Fruit fly (Drosophila melanogaster) whole organism, embryonic: ENCODE measurements around the gene CG15529.
A peak's percentile ranks its signal among the peaks of the same experiment; 100 is the strongest.

Experiments
- Adf1 ChIP-seq: fragments of 200-800 bp; sonication (Bioruptor generic); IDR thresholded peaks from 2 replicates; pipeline ENCODE4 v1.3.6; 2022; ENCODE audit warnings: missing biosample characterization, missing genetic modification characterization
- Atf6 ChIP-seq: fragments of 200-800 bp; sonication (Bioruptor generic); IDR thresholded peaks from 2 replicates; pipeline ENCODE4 v1.3.6; 2022; ENCODE audit warnings: missing biosample characterization, missing genetic modification characterization
- CG10979 ChIP-seq: fragments of 200-800 bp; sonication (Bioruptor generic); optimal IDR thresholded peaks from 2 replicates; lab custom pipeline; 2018; ENCODE audit warnings: missing biosample characterization, mild to moderate bottlenecking, missing genetic modification characterization, moderate library complexity
- CG11093 ChIP-seq: fragments of 200-800 bp; sonication (Bioruptor generic); IDR thresholded peaks from 3 replicates; pipeline ENCODE4 v1.3.6; 2022; ENCODE audit warnings: missing biosample characterization, missing genetic modification characterization
- CG12391 ChIP-seq: fragments of 200-800 bp; sonication (Bioruptor generic); optimal IDR thresholded peaks from 3 replicates; lab custom pipeline; 2018; ENCODE audit warnings: missing biosample characterization, mild to moderate bottlenecking, missing genetic modification characterization, moderate library complexity
- CG13775 ChIP-seq: fragments of 200-800 bp; sonication (Bioruptor generic); optimal IDR thresholded peaks from 3 replicates; lab custom pipeline; 2017; ENCODE audit warnings: missing biosample characterization, mild to moderate bottlenecking, missing genetic modification characterization
- CG13894 ChIP-seq: fragments of 200-800 bp; sonication (Bioruptor generic); optimal IDR thresholded peaks from 3 replicates; lab custom pipeline; 2018; ENCODE audit warnings: missing biosample characterization, mild to moderate bottlenecking, missing genetic modification characterization, moderate library complexity
- CG16813 ChIP-seq: fragments of 200-800 bp; sonication (Bioruptor generic); IDR thresholded peaks from 3 replicates; pipeline ENCODE4 v1.3.6; 2022; ENCODE audit warnings: missing biosample characterization, missing genetic modification characterization; ENCODE audit not compliant: partially characterized antibody
- CG18262 ChIP-seq: fragments of 200-800 bp; optimal IDR thresholded peaks from 3 replicates; lab custom pipeline; 2019; ENCODE audit warnings: missing biosample characterization, mild to moderate bottlenecking, missing genetic modification characterization, moderate library complexity
- CG2129 ChIP-seq: fragments of 200-800 bp; sonication (Bioruptor generic); IDR thresholded peaks from 2 replicates; pipeline ENCODE4 v1.3.6; 2022; ENCODE audit warnings: missing biosample characterization, missing genetic modification characterization; ENCODE audit not compliant: partially characterized antibody
- CG2202 ChIP-seq: fragments of 200-800 bp; sonication (Bioruptor generic); optimal IDR thresholded peaks from 2 replicates; lab custom pipeline; 2018; ENCODE audit warnings: missing biosample characterization, mild to moderate bottlenecking, missing genetic modification characterization
- CG3281 ChIP-seq: fragments of 200-800 bp; sonication (Bioruptor generic); optimal IDR thresholded peaks from 3 replicates; lab custom pipeline; 2017; ENCODE audit warnings: missing biosample characterization, mild to moderate bottlenecking, missing genetic modification characterization
- CG34224 ChIP-seq: fragments of 200-800 bp; sonication (Bioruptor generic); IDR thresholded peaks from 3 replicates; pipeline ENCODE4 v1.3.6; 2022; ENCODE audit warnings: missing biosample characterization, missing genetic modification characterization; ENCODE audit not compliant: partially characterized antibody
- CG34422 ChIP-seq: fragments of 200-800 bp; sonication (Bioruptor generic); IDR thresholded peaks from 3 replicates; pipeline ENCODE4 v1.3.6; 2022; ENCODE audit warnings: missing biosample characterization, missing genetic modification characterization
- CG4617 ChIP-seq: fragments of 200-800 bp; sonication (Bioruptor generic); optimal IDR thresholded peaks from 3 replicates; lab custom pipeline; 2016; ENCODE audit warnings: missing biosample characterization, missing genetic modification characterization, borderline replicate concordance
- CG6654 ChIP-seq: fragments of 200-800 bp; sonication (Bioruptor generic); optimal IDR thresholded peaks from 2 replicates; lab custom pipeline; 2017; ENCODE audit warnings: missing biosample characterization, mild to moderate bottlenecking, missing genetic modification characterization
- CG6689 ChIP-seq: fragments of 200-800 bp; sonication (Bioruptor generic); IDR thresholded peaks from 2 replicates; pipeline ENCODE4 v1.3.6; 2022; ENCODE audit warnings: missing biosample characterization, missing genetic modification characterization
- CG8290 ChIP-seq, 3 experiments: fragments of 200-800 bp; sonication (Bioruptor generic); optimal IDR thresholded peaks; 2 replicates each; lab custom pipeline; 2016 to 2019; ENCODE audit warnings: missing biosample characterization in 3 of 3, missing genetic modification characterization in 3 of 3, mild to moderate bottlenecking in 2 of 3, moderate library complexity in 1 of 3
- CG9932 ChIP-seq: fragments of 200-800 bp; sonication (Bioruptor generic); IDR thresholded peaks from 2 replicates; pipeline ENCODE4 v1.3.6; 2022; ENCODE audit warnings: missing biosample characterization, missing genetic modification characterization
- CTCF ChIP-seq: fragments of 200-800 bp; sonication (Bioruptor generic); optimal IDR thresholded peaks from 2 replicates; lab custom pipeline; 2017; ENCODE audit warnings: missing biosample characterization, mild to moderate bottlenecking, missing genetic modification characterization, moderate library complexity
- CkIIα-i1 ChIP-seq: fragments of 200-800 bp; sonication (Bioruptor generic); IDR thresholded peaks from 2 replicates; pipeline ENCODE4 v1.3.6; 2022; ENCODE audit warnings: missing biosample characterization, missing genetic modification characterization
- HLH3B ChIP-seq: fragments of 200-800 bp; sonication (Bioruptor generic); IDR thresholded peaks from 2 replicates; pipeline ENCODE4 v1.3.6; 2022; ENCODE audit warnings: missing biosample characterization, missing genetic modification characterization
- Hey ChIP-seq: fragments of 200-800 bp; sonication (Bioruptor generic); optimal IDR thresholded peaks from 3 replicates; lab custom pipeline; 2018; ENCODE audit warnings: missing biosample characterization, mild to moderate bottlenecking, missing genetic modification characterization
- Hr78 ChIP-seq, 2 experiments: fragments of 200-800 bp in 1 of 2; fragments of >200 bp in 1 of 2; sonication (Bioruptor generic) in 1 of 2; optimal IDR thresholded peaks; 2 replicates each; lab custom pipeline; 2017 to 2019; ENCODE audit warnings: missing biosample characterization in 2 of 2, missing genetic modification characterization in 2 of 2, mild to moderate bottlenecking in 1 of 2, moderate library complexity in 1 of 2
- Mrtf ChIP-seq: fragments of 200-800 bp; sonication (Bioruptor generic); IDR thresholded peaks from 3 replicates; pipeline ENCODE4 v1.3.6; 2022; ENCODE audit warnings: missing biosample characterization, missing genetic modification characterization
- Vsx1 ChIP-seq: fragments of 200-800 bp; sonication (Bioruptor generic); optimal IDR thresholded peaks from 2 replicates; lab custom pipeline; 2017; ENCODE audit warnings: missing biosample characterization, mild to moderate bottlenecking, missing genetic modification characterization, missing genetic modification reagents
- aop ChIP-seq: fragments of 200-800 bp; sonication (Bioruptor generic); IDR thresholded peaks from 2 replicates; pipeline ENCODE4 v1.3.6; 2022; ENCODE audit warnings: missing biosample characterization, missing genetic modification characterization
- ap ChIP-seq: fragments of 200-800 bp; sonication (Bioruptor generic); IDR thresholded peaks from 2 replicates; pipeline ENCODE4 v1.3.6; 2022; ENCODE audit warnings: missing biosample characterization, missing genetic modification characterization
- caup ChIP-seq: fragments of 200-800 bp; sonication (Bioruptor generic); optimal IDR thresholded peaks from 3 replicates; lab custom pipeline; 2017; ENCODE audit warnings: missing biosample characterization, mild to moderate bottlenecking, missing genetic modification characterization, moderate library complexity; ENCODE audit not compliant: severe bottlenecking
- ci ChIP-seq: fragments of 200-800 bp; sonication (Bioruptor generic); IDR thresholded peaks from 3 replicates; pipeline ENCODE4 v1.3.6; 2022; ENCODE audit warnings: missing biosample characterization, missing genetic modification characterization
- da ChIP-seq: fragments of 200-800 bp; sonication (Bioruptor generic); optimal IDR thresholded peaks from 2 replicates; lab custom pipeline; 2016; ENCODE audit warnings: missing biosample characterization, missing genetic modification characterization
- dati ChIP-seq: fragments of 200-800 bp; sonication (Bioruptor generic); IDR thresholded peaks from 2 replicates; pipeline ENCODE4 v1.3.6; 2022; ENCODE audit warnings: missing biosample characterization, missing genetic modification characterization
- dpn ChIP-seq, 2 experiments: fragments of 200-800 bp; sonication (Bioruptor generic); optimal IDR thresholded peaks; 3 replicates each; lab custom pipeline; 2016; ENCODE audit warnings: missing biosample characterization in 2 of 2, missing genetic modification characterization in 2 of 2
- emc ChIP-seq: fragments of 200-800 bp; sonication (Bioruptor generic); optimal IDR thresholded peaks from 2 replicates; lab custom pipeline; 2016; ENCODE audit warnings: missing biosample characterization, missing genetic modification characterization
- en ChIP-seq: fragments of 200-800 bp; sonication (Bioruptor generic); optimal IDR thresholded peaks from 2 replicates; lab custom pipeline; 2016; ENCODE audit warnings: missing biosample characterization, missing genetic modification characterization
- eyg ChIP-seq: fragments of 200-800 bp; sonication (Bioruptor generic); optimal IDR thresholded peaks from 3 replicates; lab custom pipeline; 2016; ENCODE audit warnings: missing biosample characterization, missing genetic modification characterization
- kay ChIP-seq: fragments of 200-800 bp; sonication (Bioruptor generic); optimal IDR thresholded peaks from 2 replicates; lab custom pipeline; 2016; ENCODE audit warnings: missing biosample characterization, missing genetic modification characterization
- knrl ChIP-seq: fragments of 200-800 bp; sonication (Bioruptor generic); IDR thresholded peaks from 3 replicates; pipeline ENCODE4 v1.3.6; 2022; ENCODE audit warnings: missing biosample characterization, missing genetic modification characterization; ENCODE audit not compliant: partially characterized antibody
- lmd ChIP-seq: fragments of 200-800 bp; sonication (Bioruptor generic); IDR thresholded peaks from 2 replicates; pipeline ENCODE4 v1.3.6; 2022; ENCODE audit warnings: missing biosample characterization, missing genetic modification characterization
- lola ChIP-seq, 3 experiments: fragments of >200 bp in 2 of 3; fragments of 200-800 bp in 1 of 3; sonication (Bioruptor generic) in 1 of 3; optimal IDR thresholded peaks; 2 replicates each; lab custom pipeline; 2017 to 2019; ENCODE audit warnings: missing biosample characterization in 3 of 3, missing genetic modification characterization in 3 of 3, mild to moderate bottlenecking in 1 of 3, moderate library complexity in 1 of 3
- odd ChIP-seq: fragments of 200-800 bp; sonication (Bioruptor generic); optimal IDR thresholded peaks from 2 replicates; lab custom pipeline; 2017; ENCODE audit warnings: missing biosample characterization, mild to moderate bottlenecking, missing genetic modification characterization
- pfk ChIP-seq: fragments of 200-800 bp; sonication (Bioruptor generic); optimal IDR thresholded peaks from 2 replicates; lab custom pipeline; 2018; ENCODE audit warnings: missing biosample characterization, mild to moderate bottlenecking, missing genetic modification characterization, moderate library complexity
- psq ChIP-seq: fragments of 200-800 bp; sonication (Bioruptor generic); optimal IDR thresholded peaks from 2 replicates; lab custom pipeline; 2017; ENCODE audit warnings: missing biosample characterization, missing genetic modification characterization
- pum ChIP-seq: fragments of 200-800 bp; sonication (Bioruptor generic); optimal IDR thresholded peaks from 2 replicates; lab custom pipeline; 2016; ENCODE audit warnings: missing biosample characterization, missing genetic modification characterization
- unpg ChIP-seq: fragments of 200-800 bp; sonication (Bioruptor generic); optimal IDR thresholded peaks from 3 replicates; lab custom pipeline; 2018; ENCODE audit warnings: missing biosample characterization, mild to moderate bottlenecking, missing genetic modification characterization, moderate library complexity
- wek ChIP-seq: fragments of 200-800 bp; sonication (Bioruptor generic); optimal IDR thresholded peaks from 3 replicates; lab custom pipeline; 2018; ENCODE audit warnings: missing biosample characterization, mild to moderate bottlenecking, missing genetic modification characterization, moderate library complexity
- zf30C ChIP-seq: fragments of 200-800 bp; sonication (Bioruptor generic); optimal IDR thresholded peaks from 3 replicates; lab custom pipeline; 2018; ENCODE audit warnings: missing biosample characterization, mild to moderate bottlenecking, missing genetic modification characterization
- zfh1 ChIP-seq: fragments of 200-800 bp; sonication (Bioruptor generic); IDR thresholded peaks from 3 replicates; pipeline ENCODE4 v1.3.6; 2022; ENCODE audit warnings: missing biosample characterization, missing genetic modification characterization
- zfh2 ChIP-seq: fragments of 200-800 bp; sonication (Bioruptor generic); optimal IDR thresholded peaks from 2 replicates; lab custom pipeline; 2016; ENCODE audit warnings: missing biosample characterization, missing genetic modification characterization

CG15529 gene

DNA sequence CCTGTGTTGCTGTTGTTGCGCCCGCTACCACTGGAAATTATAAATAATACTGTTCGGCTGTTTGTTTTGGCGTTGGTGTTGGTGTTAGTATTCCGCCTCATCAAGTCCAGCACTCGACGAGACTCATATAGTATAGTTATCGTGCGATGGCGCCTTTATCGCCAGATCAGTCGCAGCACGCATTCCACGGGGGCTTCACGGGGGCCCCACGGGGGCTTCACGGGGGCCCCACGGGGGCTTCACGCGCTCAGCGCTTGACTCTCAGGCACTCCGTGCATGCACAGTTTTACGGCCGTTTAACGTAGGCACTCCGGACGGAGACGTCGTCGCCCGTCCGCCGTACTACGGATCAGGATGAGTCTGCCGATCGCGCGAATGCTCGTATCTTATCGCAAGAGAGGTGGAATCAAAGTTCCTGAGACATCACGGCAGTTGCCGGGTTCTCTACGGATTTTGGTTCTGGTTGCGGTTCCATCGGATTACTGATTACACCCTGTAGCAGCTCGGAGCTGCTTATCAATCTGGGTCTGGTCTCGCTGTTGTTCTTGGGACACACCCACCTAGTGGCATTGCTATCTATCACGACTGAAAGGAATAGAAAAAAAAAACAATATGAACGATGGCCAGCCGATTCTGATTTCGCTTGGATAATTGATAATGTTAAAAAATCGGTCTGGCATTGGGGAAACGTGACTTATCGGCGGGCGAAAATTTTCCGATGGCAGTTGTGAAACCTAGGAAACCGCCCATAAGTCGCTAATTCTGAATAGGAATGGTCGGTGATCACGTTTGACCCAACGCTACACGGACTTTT lies 48.8 kb upstream of the CG15529 start (continued):
- TF ChIP-seq CG2202 (tag; lab: Kevin White, UChicago) (no peak), HLH3B (GFP tag; lab: Robert Waterston, UW) (no peak), zfh1 (GFP tag; lab: Robert Waterston, UW) (no peak), wek (no peak), CG3281 (GFP tag; lab: Kevin White, UChicago) (no peak), CG16813 (GFP tag; lab: Robert Waterston, UW) (no peak), CG4617 (GFP tag; lab: Kevin White, UChicago) (no peak), dpn (GFP tag; optimal IDR thresholded peaks at IDR 0.05; lab: Kevin White, UChicago) (no peak), Vsx1 (no peak), caup (peak; percentile 12), pum (GFP tag; lab: Kevin White, UChicago) (no peak), CG8290 (GFP tag; optimal IDR thresholded peaks at IDR 0.05; lab: Kevin White, UChicago) (no peak), CG8290 (tag; optimal IDR thresholded peaks at IDR 0.05; lab: Kevin White, UChicago) (no peak), CG34422 (GFP tag; lab: Robert Waterston, UW) (no peak), zf30C (GFP tag; lab: Kevin White, UChicago) (no peak), CG2129 (GFP tag; lab: Robert Waterston, UW) (no peak), CG12391 (tag; lab: Kevin White, UChicago) (no peak), Hey (peak; percentile 66), lola (GFP tag; optimal IDR thresholded peaks at IDR 0.05; lab: Kevin White, UChicago) (no peak), CG11093 (no peak), CG18262 (tag; lab: Kevin White, UChicago) (no peak), CG6654 (no peak), CkIIα-i1 (GFP tag; lab: Robert Waterston, UW) (no peak), odd (GFP tag; lab: Kevin White, UChicago) (peak; percentile 27), ci (peak; percentile 60; the same call in 1 of the 3 replicates), knrl (GFP tag; lab: Robert Waterston, UW) (no peak), da (GFP tag; lab: Kevin White, UChicago) (no peak), Hr78 (GFP tag; optimal IDR thresholded peaks at IDR 0.05; lab: Kevin White, UChicago) (no peak), eyg (GFP tag; lab: Kevin White, UChicago) (no peak), emc (GFP tag; lab: Kevin White, UChicago) (no peak), CTCF (GFP tag; lab: Kevin White, UChicago) (no peak), Adf1 (GFP tag; lab: Robert Waterston, UW) (peak; percentile 63; the same call in 1 of the 2 replicates), Atf6 (GFP tag; lab: Robert Waterston, UW) (peak; percentile 40; the same call in 1 of the 2 replicates), CG9932 (no peak), aop (GFP tag; lab: Robert Waterston, UW) (no peak), dati (GFP tag; lab: Robert Waterston, UW) (no peak), zfh2 (no peak), CG13775 (GFP tag; lab: Kevin White, UChicago) (no peak), ap (GFP tag; lab: Robert Waterston, UW) (no peak), CG34224 (GFP tag; lab: Robert Waterston, UW) (no peak), CG10979 (tag; lab: Kevin White, UChicago) (no peak), pfk (GFP tag; lab: Kevin White, UChicago) (no peak), Mrtf (no peak), CG6689 (GFP tag; lab: Robert Waterston, UW) (no peak), kay (no peak), psq (GFP tag; lab: Kevin White, UChicago) (no peak), CG13894 (tag; lab: Kevin White, UChicago) (no peak), lmd (no peak), unpg (GFP tag; lab: Kevin White, UChicago) (no peak), en (GFP tag; lab: Kevin White, UChicago) (no peak)
